Worm (Caenorhabditis elegans) whole organism, L3 larva: ENCODE results near the gene arx-3.

Experiments used
- R02D3.7 ChIP-seq: fragments of 150-350 bp; optimal IDR thresholded peaks from 2 replicates; lab custom pipeline; 2014; ENCODE audit warnings: missing biosample characterization, missing genetic modification characterization
- ama-1 ChIP-seq: fragments of 150-350 bp; optimal IDR thresholded peaks from 2 replicates; lab custom pipeline; 2018
- ceh-82 ChIP-seq: fragments of 150-350 bp; optimal IDR thresholded peaks from 2 replicates; lab custom pipeline; 2014; ENCODE audit warnings: missing biosample characterization, missing genetic modification characterization
- ceh-9 ChIP-seq: sonication (generic microtip); optimal IDR thresholded peaks from 2 replicates; lab custom pipeline; 2018; ENCODE audit warnings: missing biosample characterization, missing genetic modification characterization
- daf-12 ChIP-seq: fragments of 150-350 bp; optimal IDR thresholded peaks from 2 replicates; lab custom pipeline; 2014; ENCODE audit warnings: missing biosample characterization, missing genetic modification reagents, missing genetic modification characterization
- egl-27 ChIP-seq: sonication (generic microtip); optimal IDR thresholded peaks from 4 replicates; lab custom pipeline; 2017; ENCODE audit warnings: missing biosample characterization, missing genetic modification reagents, missing genetic modification characterization
- egl-5 ChIP-seq: fragments of 150-350 bp; optimal IDR thresholded peaks from 2 replicates; lab custom pipeline; 2017; ENCODE audit warnings: missing biosample characterization, missing genetic modification reagents, missing genetic modification characterization, inconsistent platforms
- elt-1 ChIP-seq: fragments of 150-350 bp; optimal IDR thresholded peaks from 2 replicates; lab custom pipeline; 2014; ENCODE audit warnings: missing biosample characterization, missing genetic modification characterization
- elt-2 ChIP-seq: sonication (generic microtip); optimal IDR thresholded peaks from 2 replicates; lab custom pipeline; 2016; ENCODE audit warnings: missing genetic modification reagents, mild to moderate bottlenecking, missing genetic modification characterization, missing compliant biosample characterization
- elt-3 ChIP-seq, 3 experiments: fragments of 150-350 bp in 1 of 3; sonication (generic microtip) in 2 of 3; optimal IDR thresholded peaks; 2 replicates in 2 of 3; 4 replicates in 1 of 3; lab custom pipeline; 2014 to 2017; ENCODE audit warnings: missing biosample characterization in 3 of 3, missing genetic modification characterization in 3 of 3
- fkh-10 ChIP-seq: sonication (generic microtip); optimal IDR thresholded peaks from 2 replicates; lab custom pipeline; 2017; ENCODE audit warnings: missing biosample characterization, missing genetic modification reagents, missing genetic modification characterization
- lin-39 ChIP-seq: fragments of 150-350 bp; optimal IDR thresholded peaks from 2 replicates; lab custom pipeline; 2018; ENCODE audit warnings: missing biosample characterization, missing genetic modification reagents, missing genetic modification characterization
- lsy-12 ChIP-seq: sonication (generic microtip); optimal IDR thresholded peaks from 2 replicates; lab custom pipeline; 2016; ENCODE audit warnings: mild to moderate bottlenecking, missing genetic modification characterization, missing compliant biosample characterization
- mdl-1 ChIP-seq: fragments of 150-350 bp; optimal IDR thresholded peaks from 2 replicates; lab custom pipeline; 2014; ENCODE audit warnings: missing biosample characterization, missing genetic modification characterization
- mml-1 ChIP-seq: fragments of 150-350 bp; sonication (generic microtip); optimal IDR thresholded peaks from 3 replicates; lab custom pipeline; 2014; ENCODE audit warnings: missing biosample characterization, missing genetic modification characterization
- nfya-1 ChIP-seq: sonication (generic microtip); optimal IDR thresholded peaks from 2 replicates; lab custom pipeline; 2017; ENCODE audit warnings: missing genetic modification characterization, mild to moderate bottlenecking, missing compliant biosample characterization, antibody characterized with exemption, moderate library complexity; ENCODE audit not compliant: insufficient read depth
- nhr-11 ChIP-seq: fragments of 150-350 bp; optimal IDR thresholded peaks from 2 replicates; lab custom pipeline; 2014; ENCODE audit warnings: missing biosample characterization, missing genetic modification characterization
- nhr-12 ChIP-seq: fragments of 150-350 bp; optimal IDR thresholded peaks from 2 replicates; lab custom pipeline; 2014; ENCODE audit warnings: missing biosample characterization, missing genetic modification characterization
- nhr-237 ChIP-seq: fragments of 150-350 bp; optimal IDR thresholded peaks from 2 replicates; lab custom pipeline; 2014; ENCODE audit warnings: missing biosample characterization, missing genetic modification characterization
- nhr-25 ChIP-seq: sonication (generic microtip); optimal IDR thresholded peaks from 2 replicates; lab custom pipeline; 2017; ENCODE audit warnings: missing biosample characterization, missing genetic modification characterization
- nhr-28 ChIP-seq: fragments of 150-350 bp; optimal IDR thresholded peaks from 2 replicates; lab custom pipeline; 2014; ENCODE audit warnings: missing biosample characterization, missing genetic modification characterization
- nhr-67 ChIP-seq: fragments of 150-350 bp; optimal IDR thresholded peaks from 2 replicates; lab custom pipeline; 2014; ENCODE audit warnings: missing biosample characterization, missing genetic modification characterization
- nhr-76 ChIP-seq: fragments of 150-350 bp; sonication (generic microtip); optimal IDR thresholded peaks from 5 replicates; lab custom pipeline; 2014; ENCODE audit warnings: missing biosample characterization, missing genetic modification characterization
- nhr-77 ChIP-seq: fragments of 150-350 bp; optimal IDR thresholded peaks from 2 replicates; lab custom pipeline; 2014; ENCODE audit warnings: missing biosample characterization, missing genetic modification characterization
- pqm-1 ChIP-seq: fragments of 150-350 bp; optimal IDR thresholded peaks from 2 replicates; lab custom pipeline; 2017; ENCODE audit warnings: missing biosample characterization, missing genetic modification characterization, inconsistent platforms
- sea-2 ChIP-seq: fragments of 150-350 bp; sonication (generic microtip); optimal IDR thresholded peaks from 4 replicates; lab custom pipeline; 2014; ENCODE audit warnings: missing biosample characterization, missing genetic modification reagents, missing genetic modification characterization
- skn-1 ChIP-seq: fragments of 150-350 bp; optimal IDR thresholded peaks from 2 replicates; lab custom pipeline; 2014; ENCODE audit warnings: missing biosample characterization, missing genetic modification characterization
- snpc-4 ChIP-seq: fragments of 150-350 bp; optimal IDR thresholded peaks from 2 replicates; lab custom pipeline; 2014; ENCODE audit warnings: missing biosample characterization, missing genetic modification characterization
- tbx-2 ChIP-seq: sonication (generic microtip); optimal IDR thresholded peaks from 2 replicates; lab custom pipeline; 2016; ENCODE audit warnings: mild to moderate bottlenecking, missing genetic modification characterization, missing compliant biosample characterization
- unc-39 ChIP-seq: sonication (generic microtip); optimal IDR thresholded peaks from 4 replicates; lab custom pipeline; 2017; ENCODE audit warnings: missing biosample characterization, missing genetic modification characterization
- unc-62 ChIP-seq: fragments of 150-350 bp; sonication (generic microtip); optimal IDR thresholded peaks from 4 replicates; lab custom pipeline; 2014; ENCODE audit warnings: missing biosample characterization, missing genetic modification reagents, missing genetic modification characterization
- zag-1 ChIP-seq: fragments of 150-350 bp; optimal IDR thresholded peaks from 2 replicates; lab custom pipeline; 2014; ENCODE audit warnings: missing biosample characterization, missing genetic modification characterization
- ztf-11 ChIP-seq: fragments of 150-350 bp; optimal IDR thresholded peaks from 2 replicates; lab custom pipeline; 2014; ENCODE audit warnings: missing biosample characterization, missing genetic modification characterization

The arx-3 gene

ce11 chrIII:12034311-12034710 lies 23.9 kb downstream of the arx-3 start:
- TF ChIP-seq sea-2 (no peak), nhr-12 (tag; lab: Kevin White, UChicago) (no peak), lsy-12 (no peak), mdl-1 (tag; lab: Kevin White, UChicago) (no peak), pqm-1 (no peak), fkh-10 (GFP tag; lab: Kevin White, UChicago) (no peak), nhr-77 (no peak), elt-2 (tag; lab: Kevin White, UChicago) (no peak), mml-1 (tag; lab: Kevin White, UChicago) (no peak), R02D3.7 (tag; lab: Kevin White, UChicago) (no peak)

- TF ChIP-seq lsy-12 (no peak), nfya-1 (tag; lab: Kevin White, UChicago) (peak; percentile 86), egl-5 (no peak), elt-2 (tag; lab: Kevin White, UChicago) (no peak), skn-1 (tag; lab: Kevin White, UChicago) (no peak), zag-1 (no peak)
Observed at ce11 chrIII:12033259-12033658, 25.0 kb downstream of the arx-3 start.

DNA sequence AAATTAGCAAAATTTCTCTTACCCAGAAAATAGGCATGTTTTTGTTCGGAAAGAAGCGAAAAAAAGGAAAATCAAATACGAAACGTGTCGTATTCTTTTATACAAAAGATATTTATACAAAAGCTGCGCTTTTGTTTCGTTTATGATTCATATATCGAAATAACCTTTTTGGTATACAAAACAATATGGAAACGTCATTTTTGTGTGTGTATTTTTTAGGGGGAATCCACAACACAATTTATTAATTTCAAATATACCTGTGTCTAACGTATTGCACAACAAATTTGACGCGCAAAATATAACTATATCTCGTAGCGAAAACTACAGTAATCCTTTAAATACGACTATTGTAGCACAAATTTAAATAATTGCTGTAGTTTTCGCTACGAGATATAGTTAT lies 27.6 kb downstream of the arx-3 start, which contains the start of gene Y79H2A.2:
Y79H2A.2 (minus strand) TSS at position 101 of the 400 bp plus-strand sequence.
- TF ChIP-seq elt-3 (tag; optimal IDR thresholded peaks at IDR 0.05; lab: Kevin White, UChicago) (no peak), daf-12 (tag; lab: Kevin White, UChicago) (no peak), nhr-12 (tag; lab: Kevin White, UChicago) (no peak), egl-5 (no peak), elt-2 (tag; lab: Kevin White, UChicago) (no peak), nhr-11 (no peak), zag-1 (no peak), lin-39 (no peak), nhr-237 (tag; lab: Kevin White, UChicago) (no peak), ceh-82 (tag; lab: Kevin White, UChicago) (no peak), ztf-11 (tag; lab: Kevin White, UChicago) (no peak), lsy-12 (no peak), nhr-28 (tag; lab: Kevin White, UChicago) (no peak), tbx-2 (tag; lab: Kevin White, UChicago) (no peak), ceh-9 (tag; lab: Kevin White, UChicago) (no peak), snpc-4 (tag; lab: Kevin White, UChicago) (no peak), egl-27 (tag; lab: Kevin White, UChicago) (no peak), unc-39 (tag; lab: Kevin White, UChicago) (no peak)
- TF ChIP-seq, all 47 proteins: peak for 0

- TF ChIP-seq nhr-76 (tag; lab: Kevin White, UChicago) (no peak), elt-1 (tag; lab: Kevin White, UChicago) (no peak), nhr-28 (tag; lab: Kevin White, UChicago) (no peak), snpc-4 (tag; lab: Kevin White, UChicago) (no peak), ama-1 (lab: Kevin White, UChicago) (no peak), elt-2 (tag; lab: Kevin White, UChicago) (no peak), unc-62 (no peak), fkh-10 (GFP tag; lab: Kevin White, UChicago) (no peak)
- TF ChIP-seq, all 47 proteins: peak for 0
Observed at ce11 chrIII:12028769-12029168, 29.5 kb downstream of the arx-3 start, which contains the start of gene Y79H2A.12. Gene Y79H2A.12 (minus strand): TSS chrIII:12028869.

- no peak for TF ChIP-seq nhr-25
- no peak for TF ChIP-seq unc-62
- TF ChIP-seq tbx-2 (tag; lab: Kevin White, UChicago): no peak
- no peak for TF ChIP-seq nhr-237 (tag; lab: Kevin White, UChicago)
- TF ChIP-seq snpc-4 (tag; lab: Kevin White, UChicago): no peak
- TF ChIP-seq mdl-1 (tag; lab: Kevin White, UChicago): no peak
- TF ChIP-seq nhr-76 (tag; lab: Kevin White, UChicago): no peak
- TF ChIP-seq nhr-12 (tag; lab: Kevin White, UChicago): no peak
- TF ChIP-seq elt-1 (tag; lab: Kevin White, UChicago): no peak
- no peak for TF ChIP-seq lin-39
- no peak for TF ChIP-seq nfya-1 (tag; lab: Kevin White, UChicago)
- TF ChIP-seq nhr-67 (tag; lab: Kevin White, UChicago): no peak
- no peak for TF ChIP-seq mml-1 (tag; lab: Kevin White, UChicago)
- TF ChIP-seq elt-2 (tag; lab: Kevin White, UChicago): no peak
- TF ChIP-seq nhr-11: no peak
- no peak for TF ChIP-seq ztf-11 (tag; lab: Kevin White, UChicago)
- no peak for TF ChIP-seq egl-5
- TF ChIP-seq elt-3 (tag; optimal IDR thresholded peaks at IDR 0.05; lab: Kevin White, UChicago): no peak
Observed at ce11 chrIII:12022281-12022680, 36.0 kb downstream of the arx-3 start.
